Fruit fly (Drosophila melanogaster): ENCODE data around the gene MTA1-like.

Gene MTA1-like

dm6 chr3R:5600361-5601043, 48.0 kb downstream of the MTA1-like start (continued):
- TF ChIP-seq CG10209 (GFP tag; optimal IDR thresholded peaks at IDR 0.05): no peak
- no peak for TF ChIP-seq CG10267 (tag; optimal IDR thresholded peaks at IDR 0.05)
- no peak for TF ChIP-seq tgo (GFP tag; IDR thresholded peaks at IDR 0.05)
- TF ChIP-seq lola (GFP tag; optimal IDR thresholded peaks at IDR 0.05): no peak
- TF ChIP-seq CG30431 (GFP tag; optimal IDR thresholded peaks at IDR 0.05): no peak
- no peak for TF ChIP-seq HHEX (GFP tag; optimal IDR thresholded peaks at IDR 0.05)
- TF ChIP-seq Myb (GFP tag; optimal IDR thresholded peaks at IDR 0.05): no peak
- TF ChIP-seq Ptx1 (GFP tag; IDR thresholded peaks at IDR 0.05): no peak
- no peak for TF ChIP-seq cad (GFP tag; optimal IDR thresholded peaks at IDR 0.05)
- TF ChIP-seq B-H2 (GFP tag; optimal IDR thresholded peaks at IDR 0.05): peak; percentile 79
- TF ChIP-seq Fer3 (tag; optimal IDR thresholded peaks at IDR 0.05): peak; percentile 18
- no peak for TF ChIP-seq Opbp (GFP tag; IDR thresholded peaks at IDR 0.05; ENCODE audit: partially characterized antibody)
- TF ChIP-seq CG10979 (tag; optimal IDR thresholded peaks at IDR 0.05): no peak
- no peak for TF ChIP-seq inv (GFP tag; IDR thresholded peaks at IDR 0.05; ENCODE audit: partially characterized antibody)
- TF ChIP-seq CG15696 (tag; optimal IDR thresholded peaks at IDR 0.05): no peak
- TF ChIP-seq CG2875 (GFP tag; optimal IDR thresholded peaks at IDR 0.05): no peak
- TF ChIP-seq CG34224 (GFP tag; IDR thresholded peaks at IDR 0.05; ENCODE audit: partially characterized antibody): no peak
- no peak for TF ChIP-seq CG16779 (GFP tag; IDR thresholded peaks at IDR 0.05)
- TF ChIP-seq hb (GFP tag; IDR thresholded peaks at IDR 0.05; ENCODE audit: partially characterized antibody): no peak
- no peak for TF ChIP-seq Hsf (GFP tag; optimal IDR thresholded peaks at IDR 0.05)
- TF ChIP-seq ken (GFP tag; IDR thresholded peaks at IDR 0.05): no peak
- TF ChIP-seq salm (tag; optimal IDR thresholded peaks at IDR 0.05): no peak
- no peak for TF ChIP-seq CG17385 (GFP tag; optimal IDR thresholded peaks at IDR 0.05)
- TF ChIP-seq cwo (GFP tag; optimal IDR thresholded peaks at IDR 0.05): peak; percentile 48
- no peak for TF ChIP-seq dati (GFP tag; IDR thresholded peaks at IDR 0.05)
- TF ChIP-seq da (GFP tag; optimal IDR thresholded peaks at IDR 0.05): no peak
- no peak for TF ChIP-seq Rfx (GFP tag; IDR thresholded peaks at IDR 0.05)
- no peak for TF ChIP-seq zfh2 (GFP tag; optimal IDR thresholded peaks at IDR 0.05)
- TF ChIP-seq abd-A (tag; optimal IDR thresholded peaks at IDR 0.05): no peak
- no peak for TF ChIP-seq CG6813 (GFP tag; optimal IDR thresholded peaks at IDR 0.05)
- TF ChIP-seq zfh1 (GFP tag; IDR thresholded peaks at IDR 0.05): no peak
- no peak for TF ChIP-seq wor (GFP tag; IDR thresholded peaks at IDR 0.05)
- TF ChIP-seq CG30020 (tag; optimal IDR thresholded peaks at IDR 0.05): no peak
- no peak for TF ChIP-seq Atf6 (GFP tag; IDR thresholded peaks at IDR 0.05)
- TF ChIP-seq CG15269 (tag; optimal IDR thresholded peaks at IDR 0.05): no peak
- TF ChIP-seq Pdp1 (GFP tag; optimal IDR thresholded peaks at IDR 0.05): peak in 1 of 2 experiments; percentile 82
- TF ChIP-seq CG13123 (GFP tag; optimal IDR thresholded peaks at IDR 0.05): no peak
- no peak for TF ChIP-seq CG16815 (GFP tag; optimal IDR thresholded peaks at IDR 0.05)
- TF ChIP-seq ac (GFP tag; optimal IDR thresholded peaks at IDR 0.05): no peak
- TF ChIP-seq trh (GFP tag; optimal IDR thresholded peaks at IDR 0.05): no peak
- TF ChIP-seq CG15601 (tag; optimal IDR thresholded peaks at IDR 0.05): no peak
- no peak for TF ChIP-seq cas (GFP tag; IDR thresholded peaks at IDR 0.05)
- no peak for TF ChIP-seq CG9215 (GFP tag; IDR thresholded peaks at IDR 0.05)
- no peak for TF ChIP-seq ap (GFP tag; IDR thresholded peaks at IDR 0.05)
- TF ChIP-seq CG32532 (GFP tag; IDR thresholded peaks at IDR 0.05): no peak
- no peak for TF ChIP-seq br (optimal IDR thresholded peaks at IDR 0.05)
- TF ChIP-seq CG17912 (GFP tag; optimal IDR thresholded peaks at IDR 0.05): peak; percentile 85
- no peak for TF ChIP-seq HmgD (GFP tag; optimal IDR thresholded peaks at IDR 0.05)
- no peak for TF ChIP-seq Gsc (GFP tag; IDR thresholded peaks at IDR 0.05)
- no peak for TF ChIP-seq mam (GFP tag; optimal IDR thresholded peaks at IDR 0.05)
- no peak for TF ChIP-seq rib (GFP tag; IDR thresholded peaks at IDR 0.05)
